Worm (Caenorhabditis elegans): ENCODE results near the gene ZK353.9.

Gene ZK353.9

DNA sequence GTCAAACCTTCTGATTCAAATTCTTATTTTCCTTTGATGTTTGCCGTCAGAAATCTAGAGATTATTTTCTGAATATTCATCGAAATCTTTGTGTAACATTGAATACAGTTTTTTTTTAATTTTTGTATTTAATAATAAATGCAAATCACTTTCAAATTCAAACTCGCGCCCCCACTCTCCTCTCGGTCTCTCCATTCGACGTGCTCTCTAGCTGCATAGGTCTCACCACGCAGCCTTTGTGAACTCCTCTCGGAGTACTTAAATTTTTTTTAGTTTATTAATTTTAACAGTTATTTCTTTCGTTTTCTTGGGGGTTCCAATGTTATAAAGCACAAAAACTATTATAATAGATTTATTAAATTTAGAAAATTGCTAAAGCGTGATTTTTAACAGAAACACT is 39.1 kb upstream of the ZK353.9 start:
- TF ChIP-seq sdc-2 (tag; optimal IDR thresholded peaks at IDR 0.05) (no peak), ztf-16 (tag; optimal IDR thresholded peaks at IDR 0.05) (no peak), ref-2 (tag; optimal IDR thresholded peaks at IDR 0.05) (no peak), lin-11 (tag; optimal IDR thresholded peaks at IDR 0.05) (no peak), ceh-30 (tag; optimal IDR thresholded peaks at IDR 0.05) (no peak)

DNA sequence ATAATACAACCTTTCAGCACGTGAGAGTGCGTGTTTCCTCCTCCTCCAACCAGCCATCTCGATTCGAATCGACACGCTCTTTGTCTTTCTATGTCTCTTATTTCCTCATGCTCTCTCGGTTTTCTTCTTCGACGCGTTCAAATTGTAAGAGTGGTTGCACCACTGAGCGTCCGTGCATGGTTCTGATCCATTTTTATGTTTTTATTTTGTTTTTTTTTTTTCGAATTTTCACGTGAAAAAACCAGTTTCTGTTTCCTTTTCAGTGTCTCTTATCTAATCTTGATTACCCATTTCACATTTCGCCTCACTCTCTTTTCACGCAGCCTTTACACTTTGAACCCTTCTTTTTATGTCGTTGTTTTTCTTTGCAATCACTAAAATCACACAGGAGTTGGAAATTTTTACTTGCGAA is 38.4 kb upstream of the ZK353.9 start:
- TF ChIP-seq hlh-30 (tag; optimal IDR thresholded peaks at IDR 0.05; ENCODE audit: insufficient read depth), result peak; percentile 20
- no peak for TF ChIP-seq tbx-7 (tag; optimal IDR thresholded peaks at IDR 0.05)
- no peak for TF ChIP-seq sdc-2 (tag; optimal IDR thresholded peaks at IDR 0.05)
- no peak for TF ChIP-seq ceh-48 (tag; optimal IDR thresholded peaks at IDR 0.05)
- no peak for TF ChIP-seq syd-9 (tag; optimal IDR thresholded peaks at IDR 0.05)
- TF ChIP-seq nfya-1 (tag; optimal IDR thresholded peaks at IDR 0.05), result peak; percentile 57
- peak; percentile 1 for TF ChIP-seq ceh-31 (tag; optimal IDR thresholded peaks at IDR 0.05)
- TF ChIP-seq pat-9 (tag; optimal IDR thresholded peaks at IDR 0.05), result no peak
- no peak for TF ChIP-seq unc-55 (GFP tag; optimal IDR thresholded peaks at IDR 0.05)
- no peak for TF ChIP-seq mec-3 (tag; optimal IDR thresholded peaks at IDR 0.05; ENCODE audit: borderline replicate concordance)
- no peak for TF ChIP-seq pha-2 (tag; optimal IDR thresholded peaks at IDR 0.05)
- TF ChIP-seq zip-5 (tag; optimal IDR thresholded peaks at IDR 0.05), result no peak
- no peak for TF ChIP-seq hlh-13 (GFP tag; optimal IDR thresholded peaks at IDR 0.05)
- no peak for TF ChIP-seq F13H6.1 (tag; optimal IDR thresholded peaks at IDR 0.05)
- no peak for TF ChIP-seq ahr-1 (tag; optimal IDR thresholded peaks at IDR 0.05)

DNA sequence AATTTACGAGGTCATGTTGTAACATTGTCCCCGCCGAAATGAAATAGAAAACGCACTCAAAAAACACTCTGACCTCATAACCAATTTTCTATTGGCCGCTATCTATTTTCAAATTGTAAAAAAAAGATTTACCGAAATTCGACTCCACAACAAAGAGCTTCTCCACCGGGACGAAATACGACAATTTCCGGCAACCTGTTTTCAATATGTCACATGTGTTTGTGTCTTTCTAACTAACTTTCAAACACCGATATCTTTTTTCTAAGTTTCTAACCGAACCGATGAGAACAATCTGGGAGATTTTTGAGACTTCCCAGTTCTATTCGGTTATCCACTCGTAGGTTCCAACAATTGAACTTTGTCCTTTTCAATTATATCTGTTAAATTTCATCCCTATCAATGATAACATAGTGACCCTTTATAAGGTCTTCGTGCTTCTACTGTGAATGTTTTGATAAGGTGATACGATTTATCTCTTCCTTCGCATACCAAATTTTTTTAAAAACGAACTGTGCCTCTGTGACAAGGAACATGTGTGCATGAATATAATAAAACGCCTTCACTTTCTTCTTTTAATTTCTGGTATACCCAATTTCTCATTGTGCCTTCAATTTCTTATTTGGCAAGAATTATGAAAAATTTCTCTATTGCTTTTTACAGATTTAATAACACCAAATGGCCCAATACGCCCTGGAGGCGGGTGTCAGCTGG is 37.5 kb upstream of the ZK353.9 start, which contains the start of gene lmbr-1:
TSS of gene lmbr-1 (plus strand) at position 661 of the 711 bp plus-strand sequence.
- TF ChIP-seq ceh-22 (tag; optimal IDR thresholded peaks at IDR 0.05), result no peak
- no peak for TF ChIP-seq che-1 (tag; optimal IDR thresholded peaks at IDR 0.05)
- no peak for TF ChIP-seq sox-4 (tag; optimal IDR thresholded peaks at IDR 0.05)
- no peak for TF ChIP-seq hlh-30 (tag; optimal IDR thresholded peaks at IDR 0.05; ENCODE audit: insufficient read depth)
- TF ChIP-seq ceh-19 (GFP tag; optimal IDR thresholded peaks at IDR 0.05), result no peak
- no peak for TF ChIP-seq ets-4 (tag; optimal IDR thresholded peaks at IDR 0.05)
- TF ChIP-seq lim-6 (tag; optimal IDR thresholded peaks at IDR 0.05), result no peak
- TF ChIP-seq unc-42 (tag; optimal IDR thresholded peaks at IDR 0.05), result no peak
- TF ChIP-seq C38D4.7 (GFP tag; optimal IDR thresholded peaks at IDR 0.05), result no peak
- no peak for TF ChIP-seq K09A11.1 (tag; optimal IDR thresholded peaks at IDR 0.05; ENCODE audit: insufficient read depth)
- no peak for TF ChIP-seq C08G9.2 (tag; optimal IDR thresholded peaks at IDR 0.05)
- no peak for TF ChIP-seq ceh-34 (tag; optimal IDR thresholded peaks at IDR 0.05)
- no peak for TF ChIP-seq ceh-48 (tag; optimal IDR thresholded peaks at IDR 0.05)
- TF ChIP-seq hlh-15 (tag; optimal IDR thresholded peaks at IDR 0.05), result no peak
- no peak for TF ChIP-seq Y22D7AL.16 (tag; optimal IDR thresholded peaks at IDR 0.05)
- no peak for TF ChIP-seq nhr-11 (tag; optimal IDR thresholded peaks at IDR 0.05)
- no peak for TF ChIP-seq dmd-4 (tag; optimal IDR thresholded peaks at IDR 0.05; ENCODE audit: borderline replicate concordance)
- no peak for TF ChIP-seq madf-2 (tag; optimal IDR thresholded peaks at IDR 0.05)
- no peak for TF ChIP-seq pha-2 (tag; optimal IDR thresholded peaks at IDR 0.05)
- TF ChIP-seq eyg-1 (tag; optimal IDR thresholded peaks at IDR 0.05), result no peak

DNA sequence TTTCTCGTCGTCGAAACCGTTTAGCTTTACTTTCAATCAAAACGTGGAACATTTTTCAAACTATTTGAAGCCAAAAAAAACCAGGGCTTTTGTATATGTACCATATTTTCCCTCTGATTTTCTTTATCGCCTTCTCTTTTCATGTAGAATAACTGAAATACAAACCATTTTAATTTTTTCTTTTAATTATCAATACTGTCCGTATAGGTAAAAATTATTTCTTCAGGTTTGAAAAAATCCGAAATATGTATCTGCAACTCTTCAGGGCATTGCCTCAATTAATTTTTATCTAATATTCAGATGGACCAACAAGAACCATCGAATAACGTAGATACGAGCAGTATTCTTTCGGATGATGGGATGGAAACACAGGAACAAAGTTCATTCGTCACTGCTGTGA is 34.3 kb upstream of the ZK353.9 start, which contains the start of gene met-2:
TSS of gene met-2 (plus strand) at position 301 of the 400 bp plus-strand sequence.
- TF ChIP-seq pax-1 (tag; optimal IDR thresholded peaks at IDR 0.05) (no peak), ama-1 (optimal IDR thresholded peaks at IDR 0.05) (no peak), ceh-31 (tag; optimal IDR thresholded peaks at IDR 0.05) (no peak), nhr-11 (tag; optimal IDR thresholded peaks at IDR 0.05) (no peak), unc-3 (GFP tag; conservative IDR thresholded peaks at IDR 0.05) (no peak), unc-3 (tag; optimal IDR thresholded peaks at IDR 0.05) (no peak), ref-2 (tag; optimal IDR thresholded peaks at IDR 0.05) (no peak), ceh-24 (tag; optimal IDR thresholded peaks at IDR 0.05) (no peak), pha-2 (tag; optimal IDR thresholded peaks at IDR 0.05) (no peak), elt-2 (tag; optimal IDR thresholded peaks at IDR 0.05) (no peak), C38D4.7 (GFP tag; optimal IDR thresholded peaks at IDR 0.05) (no peak), pag-3 (tag; optimal IDR thresholded peaks at IDR 0.05; ENCODE audit: borderline replicate concordance) (no peak), ttx-3 (tag; optimal IDR thresholded peaks at IDR 0.05) (no peak), hlh-13 (GFP tag; optimal IDR thresholded peaks at IDR 0.05) (no peak), T23F11.4 (GFP tag; optimal IDR thresholded peaks at IDR 0.05) (no peak), nfya-1 (tag; optimal IDR thresholded peaks at IDR 0.05) (no peak), fkh-10 (GFP tag; optimal IDR thresholded peaks at IDR 0.05) (no peak), ets-4 (tag; optimal IDR thresholded peaks at IDR 0.05) (no peak), odd-2 (tag; optimal IDR thresholded peaks at IDR 0.05) (no peak)
